Fruit fly (Drosophila melanogaster) whole organism, embryonic: ENCODE data around the gene kibra.
A peak's percentile ranks its signal among the peaks of the same experiment; 100 is the strongest.

Source experiments
- ATbp ChIP-seq: fragments of 200-800 bp; sonication (Bioruptor generic); optimal IDR thresholded peaks from 2 replicates; lab custom pipeline; 2017; ENCODE audit warnings: missing biosample characterization, mild to moderate bottlenecking, missing genetic modification characterization, missing genetic modification reagents
- BtbVII ChIP-seq: fragments of 200-800 bp; sonication (Bioruptor generic); optimal IDR thresholded peaks from 3 replicates; lab custom pipeline; 2017; ENCODE audit warnings: missing biosample characterization, mild to moderate bottlenecking, missing genetic modification characterization
- CG10209 ChIP-seq: fragments of 200-800 bp; sonication (Bioruptor generic); optimal IDR thresholded peaks from 3 replicates; lab custom pipeline; 2017; ENCODE audit warnings: missing biosample characterization, mild to moderate bottlenecking, missing genetic modification characterization, missing genetic modification reagents
- CG10274 ChIP-seq: fragments of 200-800 bp; sonication (Bioruptor generic); optimal IDR thresholded peaks from 3 replicates; lab custom pipeline; 2017; ENCODE audit warnings: missing biosample characterization, mild to moderate bottlenecking, missing genetic modification characterization
- CG12299 ChIP-seq: fragments of 200-800 bp; sonication (Bioruptor generic); optimal IDR thresholded peaks from 2 replicates; lab custom pipeline; 2018; ENCODE audit warnings: missing biosample characterization, mild to moderate bottlenecking, missing genetic modification characterization
- CG12391 ChIP-seq: fragments of 200-800 bp; sonication (Bioruptor generic); optimal IDR thresholded peaks from 3 replicates; lab custom pipeline; 2018; ENCODE audit warnings: missing biosample characterization, mild to moderate bottlenecking, missing genetic modification characterization, moderate library complexity
- CG13894 ChIP-seq: fragments of 200-800 bp; sonication (Bioruptor generic); optimal IDR thresholded peaks from 3 replicates; lab custom pipeline; 2018; ENCODE audit warnings: missing biosample characterization, mild to moderate bottlenecking, missing genetic modification characterization, moderate library complexity
- CG1529 ChIP-seq: fragments of 200-800 bp; sonication (Bioruptor generic); optimal IDR thresholded peaks from 3 replicates; lab custom pipeline; 2018; ENCODE audit warnings: missing biosample characterization, missing genetic modification characterization
- CG15479 ChIP-seq: fragments of 200-800 bp; sonication (Bioruptor generic); optimal IDR thresholded peaks from 3 replicates; lab custom pipeline; 2019; ENCODE audit warnings: missing biosample characterization, mild to moderate bottlenecking, missing genetic modification characterization, moderate library complexity
- CG15601 ChIP-seq: fragments of 200-800 bp; sonication (Bioruptor generic); optimal IDR thresholded peaks from 3 replicates; lab custom pipeline; 2019; ENCODE audit warnings: missing biosample characterization, mild to moderate bottlenecking, missing genetic modification characterization, moderate library complexity
- CG2202 ChIP-seq: fragments of 200-800 bp; sonication (Bioruptor generic); optimal IDR thresholded peaks from 2 replicates; lab custom pipeline; 2018; ENCODE audit warnings: missing biosample characterization, mild to moderate bottlenecking, missing genetic modification characterization
- CG34422 ChIP-seq: fragments of 200-800 bp; sonication (Bioruptor generic); IDR thresholded peaks from 3 replicates; pipeline ENCODE4 v1.3.6; 2022; ENCODE audit warnings: missing biosample characterization, missing genetic modification characterization
- CG4328 ChIP-seq: fragments of 200-800 bp; sonication (Bioruptor generic); optimal IDR thresholded peaks from 3 replicates; lab custom pipeline; 2017; ENCODE audit warnings: missing biosample characterization, missing genetic modification reagents, missing genetic modification characterization
- CG4360 ChIP-seq: fragments of 200-800 bp; sonication (Bioruptor generic); IDR thresholded peaks from 2 replicates; pipeline ENCODE4 v1.3.6; 2022; ENCODE audit warnings: missing biosample characterization, missing genetic modification characterization
- CG4424 ChIP-seq: fragments of 200-800 bp; sonication (Bioruptor generic); optimal IDR thresholded peaks from 3 replicates; lab custom pipeline; 2016; ENCODE audit warnings: missing biosample characterization, missing genetic modification characterization
- CG6254 ChIP-seq: fragments of 200-800 bp; sonication (Bioruptor generic); optimal IDR thresholded peaks from 3 replicates; lab custom pipeline; 2017; ENCODE audit warnings: mild to moderate bottlenecking, missing biosample characterization, missing genetic modification reagents, missing genetic modification characterization
- CG7271 ChIP-seq: fragments of 200-800 bp; sonication (Bioruptor generic); optimal IDR thresholded peaks from 2 replicates; lab custom pipeline; 2018; ENCODE audit warnings: missing biosample characterization, mild to moderate bottlenecking, missing genetic modification characterization, moderate library complexity
- CG8359 ChIP-seq: fragments of 200-800 bp; sonication (Bioruptor generic); optimal IDR thresholded peaks from 2 replicates; lab custom pipeline; 2017; ENCODE audit warnings: missing biosample characterization, mild to moderate bottlenecking, missing genetic modification characterization, borderline replicate concordance
- CG8924 ChIP-seq: fragments of 200-800 bp; optimal IDR thresholded peaks from 3 replicates; lab custom pipeline; 2019; ENCODE audit warnings: missing biosample characterization, mild to moderate bottlenecking, missing genetic modification characterization, moderate library complexity
- CG9797 ChIP-seq: fragments of 200-800 bp; sonication (Bioruptor generic); optimal IDR thresholded peaks from 3 replicates; lab custom pipeline; 2018; ENCODE audit warnings: missing biosample characterization, mild to moderate bottlenecking, missing genetic modification characterization
- CG9817 ChIP-seq: fragments of 200-800 bp; sonication (Bioruptor generic); optimal IDR thresholded peaks from 2 replicates; lab custom pipeline; 2018; ENCODE audit warnings: missing biosample characterization, mild to moderate bottlenecking, missing genetic modification characterization, moderate library complexity
- Doc2 ChIP-seq: fragments of 200-800 bp; sonication (Bioruptor generic); IDR thresholded peaks from 2 replicates; pipeline ENCODE4 v1.3.6; 2022; ENCODE audit warnings: missing biosample characterization, missing genetic modification characterization
- HHEX ChIP-seq: fragments of 200-800 bp; sonication (Bioruptor generic); optimal IDR thresholded peaks from 3 replicates; lab custom pipeline; 2017; ENCODE audit warnings: missing biosample characterization, mild to moderate bottlenecking, missing genetic modification characterization, missing genetic modification reagents
- HLHmδ ChIP-seq: fragments of 200-800 bp; sonication (Bioruptor generic); optimal IDR thresholded peaks from 2 replicates; lab custom pipeline; 2018; ENCODE audit warnings: missing biosample characterization, mild to moderate bottlenecking, missing genetic modification characterization, moderate library complexity
- Hey ChIP-seq: fragments of 200-800 bp; sonication (Bioruptor generic); optimal IDR thresholded peaks from 3 replicates; lab custom pipeline; 2018; ENCODE audit warnings: missing biosample characterization, mild to moderate bottlenecking, missing genetic modification characterization
- Hr39 ChIP-seq: fragments of >200 bp; optimal IDR thresholded peaks from 2 replicates; lab custom pipeline; 2017
- Lhr ChIP-seq: fragments of 200-800 bp; sonication (Bioruptor generic); optimal IDR thresholded peaks from 3 replicates; lab custom pipeline; 2017; ENCODE audit warnings: mild to moderate bottlenecking, missing biosample characterization, missing genetic modification reagents, missing genetic modification characterization
- Nf-YB ChIP-seq: fragments of 200-800 bp; sonication (Bioruptor generic); optimal IDR thresholded peaks from 3 replicates; lab custom pipeline; 2019; ENCODE audit warnings: missing biosample characterization, mild to moderate bottlenecking, missing genetic modification characterization, moderate library complexity
- Spps ChIP-seq: fragments of 200-800 bp; sonication (Bioruptor generic); optimal IDR thresholded peaks from 2 replicates; lab custom pipeline; 2018; ENCODE audit warnings: missing biosample characterization, mild to moderate bottlenecking, missing genetic modification characterization
- bowl ChIP-seq: fragments of 200-800 bp; sonication (Bioruptor generic); IDR thresholded peaks from 2 replicates; pipeline ENCODE4 v1.3.6; 2022; ENCODE audit warnings: missing biosample characterization, missing genetic modification characterization
- bsh ChIP-seq, 2 experiments: fragments of 200-800 bp; sonication (Bioruptor generic); optimal IDR thresholded peaks; 2 replicates each; lab custom pipeline; 2017 to 2018; ENCODE audit warnings: mild to moderate bottlenecking in 2 of 2, missing biosample characterization in 2 of 2, missing genetic modification characterization in 2 of 2, moderate library complexity in 1 of 2
- cato ChIP-seq: fragments of 200-800 bp; sonication (Bioruptor generic); optimal IDR thresholded peaks from 2 replicates; lab custom pipeline; 2016; ENCODE audit warnings: missing biosample characterization, missing genetic modification characterization, borderline replicate concordance
- dm ChIP-seq: fragments of 200-800 bp; sonication (Bioruptor generic); optimal IDR thresholded peaks from 3 replicates; lab custom pipeline; 2016; ENCODE audit warnings: missing biosample characterization, missing genetic modification characterization
- fd96Cb ChIP-seq: fragments of 200-800 bp; sonication (Bioruptor generic); optimal IDR thresholded peaks from 2 replicates; lab custom pipeline; 2018; ENCODE audit warnings: missing biosample characterization, mild to moderate bottlenecking, missing genetic modification characterization, moderate library complexity
- gce ChIP-seq: fragments of 200-800 bp; sonication (Bioruptor generic); IDR thresholded peaks from 3 replicates; pipeline ENCODE4 v1.3.6; 2022; ENCODE audit warnings: missing biosample characterization, missing genetic modification characterization
- gsb-n ChIP-seq: fragments of 200-800 bp; sonication (Bioruptor generic); optimal IDR thresholded peaks from 3 replicates; lab custom pipeline; 2018; ENCODE audit warnings: missing biosample characterization, mild to moderate bottlenecking, missing genetic modification characterization
- kah ChIP-seq: fragments of 200-800 bp; sonication (Bioruptor generic); optimal IDR thresholded peaks from 2 replicates; lab custom pipeline; 2018; ENCODE audit warnings: missing biosample characterization, mild to moderate bottlenecking, missing genetic modification characterization
- org-1 ChIP-seq: fragments of 200-800 bp; sonication (Bioruptor generic); optimal IDR thresholded peaks from 2 replicates; lab custom pipeline; 2017; ENCODE audit warnings: missing biosample characterization, missing genetic modification characterization
- otp ChIP-seq: fragments of 200-800 bp; sonication (Bioruptor generic); IDR thresholded peaks from 3 replicates; pipeline ENCODE4, ENCODE4 v1.3.6; 2022; ENCODE audit warnings: missing biosample characterization, missing genetic modification characterization
- salm ChIP-seq: fragments of 200-800 bp; sonication (Bioruptor generic); optimal IDR thresholded peaks from 2 replicates; lab custom pipeline; 2018; ENCODE audit warnings: missing biosample characterization, mild to moderate bottlenecking, missing genetic modification characterization
- sc ChIP-seq, 3 experiments: fragments of >200 bp in 2 of 3; fragments of 200-800 bp in 1 of 3; sonication (Bioruptor generic) in 1 of 3; optimal IDR thresholded peaks; 2 replicates in 2 of 3; 3 replicates in 1 of 3; lab custom pipeline; 2017; ENCODE audit warnings: mild to moderate bottlenecking in 1 of 3, missing biosample characterization in 1 of 3, missing genetic modification characterization in 1 of 3, missing genetic modification reagents in 1 of 3
- schlank ChIP-seq: fragments of 200-800 bp; sonication (Bioruptor generic); optimal IDR thresholded peaks from 2 replicates; lab custom pipeline; 2018; ENCODE audit warnings: missing biosample characterization, mild to moderate bottlenecking, missing genetic modification characterization
- sens ChIP-seq: fragments of 200-800 bp; sonication (Bioruptor generic); peaks from one replicate; lab custom pipeline; 2016; ENCODE audit warnings: missing biosample characterization, missing genetic modification characterization
- so ChIP-seq: fragments of 200-800 bp; sonication (Bioruptor generic); IDR thresholded peaks from 3 replicates; pipeline ENCODE4 v1.3.6; 2022; ENCODE audit warnings: missing biosample characterization, missing genetic modification characterization
- tap ChIP-seq: fragments of 200-800 bp; optimal IDR thresholded peaks from 3 replicates; lab custom pipeline; 2019; ENCODE audit warnings: missing biosample characterization, mild to moderate bottlenecking, missing genetic modification characterization, moderate library complexity
- tll ChIP-seq, 2 experiments: fragments of 200-800 bp in 1 of 2; fragments of >200 bp in 1 of 2; sonication (Bioruptor generic) in 1 of 2; optimal IDR thresholded peaks; 2 replicates each; lab custom pipeline; 2017 to 2019; ENCODE audit warnings: missing biosample characterization in 2 of 2, missing genetic modification characterization in 2 of 2, mild to moderate bottlenecking in 1 of 2, moderate library complexity in 1 of 2
- trem ChIP-seq: fragments of 200-800 bp; optimal IDR thresholded peaks from 3 replicates; lab custom pipeline; 2019; ENCODE audit warnings: missing biosample characterization, mild to moderate bottlenecking, missing genetic modification characterization, moderate library complexity
- zen2 ChIP-seq: fragments of 200-800 bp; sonication (Bioruptor generic); IDR thresholded peaks from 3 replicates; pipeline ENCODE4 v1.3.6; 2022; ENCODE audit warnings: missing biosample characterization, missing genetic modification characterization; ENCODE audit not compliant: partially characterized antibody
- zf30C ChIP-seq: fragments of 200-800 bp; sonication (Bioruptor generic); optimal IDR thresholded peaks from 3 replicates; lab custom pipeline; 2018; ENCODE audit warnings: missing biosample characterization, mild to moderate bottlenecking, missing genetic modification characterization

Gene kibra

dm6 chr3R:14670840-14671239, 53.2 kb downstream of the kibra start (continued):
- TF ChIP-seq CG8359 (peak; percentile 76), Nf-YB (peak; percentile 58), CG6254 (peak; percentile 57), CG4424 (GFP tag; lab: Kevin White, UChicago) (peak; percentile 23), tll (GFP tag; optimal IDR thresholded peaks at IDR 0.05; lab: Kevin White, UChicago) (peak in 1 of 2 experiments; percentile 78), CG12299 (peak; percentile 5), CG10209 (peak; percentile 59), Hey (tag; lab: Kevin White, UChicago) (no peak), zen2 (GFP tag; lab: Robert Waterston, UW) (no peak), cato (GFP tag; lab: Kevin White, UChicago) (no peak), org-1 (GFP tag; lab: Kevin White, UChicago) (peak; percentile 58), trem (tag; lab: Kevin White, UChicago) (peak; percentile 68), CG15479 (GFP tag; lab: Kevin White, UChicago) (peak; percentile 61), zf30C (no peak), HLHmδ (GFP tag; lab: Kevin White, UChicago) (peak; percentile 68), so (GFP tag; lab: Robert Waterston, UW) (no peak), CG9817 (tag; lab: Kevin White, UChicago) (no peak), CG2202 (tag; lab: Kevin White, UChicago) (peak; percentile 91), CG15601 (tag; lab: Kevin White, UChicago) (peak; percentile 73), CG9797 (GFP tag; lab: Kevin White, UChicago) (peak; percentile 9), CG10274 (GFP tag; lab: Kevin White, UChicago) (peak; percentile 3), CG8924 (peak; percentile 77), Doc2 (GFP tag; lab: Robert Waterston, UW) (no peak), CG4360 (GFP tag; lab: Robert Waterston, UW) (peak; percentile 40; the same call in 1 of the 2 replicates), CG12391 (tag; lab: Kevin White, UChicago) (peak; percentile 34), ATbp (GFP tag; lab: Kevin White, UChicago) (peak; percentile 62), CG34422 (GFP tag; lab: Robert Waterston, UW) (no peak), dm (GFP tag; lab: Kevin White, UChicago) (no peak), salm (tag; lab: Kevin White, UChicago) (peak; percentile 71), schlank (tag; lab: Kevin White, UChicago) (peak; percentile 20), otp (GFP tag; lab: Robert Waterston, UW) (peak; percentile 32; the same call in 1 of the 3 replicates), fd96Cb (tag; lab: Kevin White, UChicago) (peak; percentile 2), HHEX (GFP tag; lab: Kevin White, UChicago) (peak; percentile 47), tap (no peak), Hr39 (no peak), Spps (tag; lab: Kevin White, UChicago) (peak; percentile 69), sc (optimal IDR thresholded peaks at IDR 0.05; lab: Kevin White, UChicago) (no peak), sc (GFP tag; optimal IDR thresholded peaks at IDR 0.05; lab: Kevin White, UChicago) (peak; percentile 43), CG4328 (peak; percentile 7), gce (0 out of 3 replicates have a peak, but pooled peaks have one; percentile 13), kah (GFP tag; lab: Kevin White, UChicago) (peak; percentile 43), BtbVII (peak; percentile 72), CG7271 (tag; lab: Kevin White, UChicago) (peak; percentile 87), bsh (GFP tag; optimal IDR thresholded peaks at IDR 0.05; lab: Kevin White, UChicago) (peak in 1 of 2 experiments; percentile 50), sens (GFP tag; lab: Kevin White, UChicago) (peak; percentile 95), bowl (0 out of 2 replicates have a peak, but pooled peaks have one; percentile 18), Lhr (GFP tag; lab: Kevin White, UChicago) (peak; percentile 4), CG1529 (GFP tag; lab: Kevin White, UChicago) (peak; percentile 27), CG13894 (tag; lab: Kevin White, UChicago) (no peak), gsb-n (tag; lab: Kevin White, UChicago) (peak; percentile 83)
